Worm (Caenorhabditis elegans): ENCODE results near the gene Y49F6B.14.

- no peak for TF ChIP-seq flt-1 (GFP tag; IDR thresholded peaks at IDR 0.05)
- no peak for TF ChIP-seq ref-1 (GFP tag; conservative IDR thresholded peaks at IDR 0.05)
- no peak for TF ChIP-seq T22C8.4 (GFP tag; IDR thresholded peaks at IDR 0.05)
- no peak for TF ChIP-seq ztf-29 (GFP tag; IDR thresholded peaks at IDR 0.05)
- TF ChIP-seq tab-1 (GFP tag; IDR thresholded peaks at IDR 0.05): no peak
- TF ChIP-seq ztf-23 (GFP tag; IDR thresholded peaks at IDR 0.05): no peak
Observed at ce11 chrII:3499386-3499785, 15.9 kb downstream of the Y49F6B.14 start, which contains the start of gene Y49F6B.9.
